Fruit fly (Drosophila melanogaster): ENCODE measurements around the gene CG12155.

CG12155 gene

DNA sequence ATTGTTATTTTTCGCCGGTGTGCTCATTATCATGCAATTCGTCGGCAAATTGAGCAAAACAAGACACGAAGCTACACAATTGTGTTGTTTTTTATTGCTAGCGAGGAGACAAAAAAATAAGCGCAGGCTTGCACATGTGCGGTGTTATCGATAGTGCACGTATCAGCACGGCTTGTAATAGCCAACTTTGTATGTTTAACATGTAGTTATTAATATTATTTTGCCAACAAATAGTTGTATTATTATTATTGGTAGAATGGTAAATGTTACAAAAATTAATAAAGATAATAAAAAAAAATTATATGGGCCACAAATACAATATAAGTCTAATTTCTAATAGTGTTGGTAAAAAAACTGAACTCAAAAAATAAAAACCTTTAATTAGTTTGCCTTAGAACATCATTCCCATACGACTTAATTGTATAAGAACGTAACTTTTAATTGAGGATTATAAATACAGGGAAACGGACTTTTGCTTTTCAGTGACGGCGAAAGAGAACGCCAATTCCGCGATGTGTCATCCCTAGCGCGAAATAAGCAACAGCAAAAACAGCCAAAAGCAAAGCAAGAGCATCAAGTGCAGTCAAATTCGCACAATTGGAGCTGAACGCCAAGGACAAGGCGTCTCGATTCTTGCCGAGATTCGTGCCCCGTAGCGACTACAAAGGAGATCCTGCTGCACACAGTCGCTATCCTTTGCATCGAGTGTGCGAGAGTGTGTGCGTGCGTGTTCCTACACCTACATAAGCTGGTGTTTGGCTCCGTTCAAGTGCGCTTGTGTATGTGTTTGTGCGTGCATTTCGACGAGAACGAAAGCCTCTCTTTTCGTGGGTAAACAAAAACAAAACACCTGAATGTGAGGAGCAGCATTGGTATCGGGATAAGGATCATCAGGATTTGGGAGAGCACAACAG is at the start of gene CG12155, which contains the start of gene NELF-B (continued):
- TF ChIP-seq sima (GFP tag; optimal IDR thresholded peaks at IDR 0.05) = no peak
- no peak for TF ChIP-seq emc (GFP tag; optimal IDR thresholded peaks at IDR 0.05)
- no peak for TF ChIP-seq CG5245 (GFP tag; optimal IDR thresholded peaks at IDR 0.05)
- TF ChIP-seq NK7.1 (GFP tag; optimal IDR thresholded peaks at IDR 0.05) = no peak
- no peak for TF ChIP-seq her (GFP tag; optimal IDR thresholded peaks at IDR 0.05)
- TF ChIP-seq salm (tag; optimal IDR thresholded peaks at IDR 0.05) = no peak
- no peak for TF ChIP-seq onecut (GFP tag; IDR thresholded peaks at IDR 0.05)
- no peak for TF ChIP-seq dan (GFP tag; IDR thresholded peaks at IDR 0.05)
- peak; percentile 29 for TF ChIP-seq shn (GFP tag; optimal IDR thresholded peaks at IDR 0.05)
- TF ChIP-seq jing (GFP tag; optimal IDR thresholded peaks at IDR 0.05) = no peak
- peak; percentile 66 for TF ChIP-seq sug (tag; optimal IDR thresholded peaks at IDR 0.05)
- TF ChIP-seq CG18262 (tag; optimal IDR thresholded peaks at IDR 0.05) = peak; percentile 69
- TF ChIP-seq ranshi (GFP tag; IDR thresholded peaks at IDR 0.05) = peak; percentile 22; the same call in 1 of the 2 replicates
- TF ChIP-seq sens (GFP tag) = no peak
- TF ChIP-seq ftz-f1 (GFP tag; optimal IDR thresholded peaks at IDR 0.05) = no peak
- TF ChIP-seq bowl (GFP tag; IDR thresholded peaks at IDR 0.05) = no peak
- no peak for TF ChIP-seq CG8089 (GFP tag; optimal IDR thresholded peaks at IDR 0.05)
- no peak for TF ChIP-seq eyg (GFP tag; optimal IDR thresholded peaks at IDR 0.05)
- peak; percentile 7 for TF ChIP-seq chn (GFP tag; optimal IDR thresholded peaks at IDR 0.05)
- no peak for TF ChIP-seq CG10321 (GFP tag; IDR thresholded peaks at IDR 0.05)
- no peak for TF ChIP-seq CG3163 (GFP tag; optimal IDR thresholded peaks at IDR 0.05)
- no peak for TF ChIP-seq ken (GFP tag; IDR thresholded peaks at IDR 0.05)
- no peak for TF ChIP-seq fru (optimal IDR thresholded peaks at IDR 0.05)
- no peak for TF ChIP-seq p53 (GFP tag; optimal IDR thresholded peaks at IDR 0.05)
- no peak for TF ChIP-seq CG11398 (GFP tag; optimal IDR thresholded peaks at IDR 0.05)
- no peak for TF ChIP-seq Hmx (GFP tag; optimal IDR thresholded peaks at IDR 0.05)
- peak; percentile 77 for TF ChIP-seq CoRest (tag; optimal IDR thresholded peaks at IDR 0.05)
- TF ChIP-seq hth (optimal IDR thresholded peaks at IDR 0.05) = no peak
- TF ChIP-seq Optix (GFP tag; IDR thresholded peaks at IDR 0.05) = no peak
- TF ChIP-seq ATbp (GFP tag; optimal IDR thresholded peaks at IDR 0.05) = no peak
- no peak for TF ChIP-seq MTF-1 (GFP tag; optimal IDR thresholded peaks at IDR 0.05; ENCODE audit: borderline replicate concordance)
- TF ChIP-seq wor (GFP tag; IDR thresholded peaks at IDR 0.05) = no peak
- TF ChIP-seq ewg (GFP tag; optimal IDR thresholded peaks at IDR 0.05) = peak; percentile 45
- TF ChIP-seq wdn (GFP tag; IDR thresholded peaks at IDR 0.05) = no peak
- no peak for TF ChIP-seq zf30C (GFP tag; optimal IDR thresholded peaks at IDR 0.05)
- peak in 1 of 2 experiments; percentile 1 for TF ChIP-seq insv (GFP tag; optimal IDR thresholded peaks at IDR 0.05)
- no peak for TF ChIP-seq jigr1 (GFP tag; IDR thresholded peaks at IDR 0.05)
- TF ChIP-seq nerfin-2 (GFP tag; IDR thresholded peaks at IDR 0.05; ENCODE audit: partially characterized antibody) = 0 out of 2 replicates have a peak, but pooled peaks have one; percentile 41
- no peak for TF ChIP-seq CG6683 (GFP tag; optimal IDR thresholded peaks at IDR 0.05)
- no peak for TF ChIP-seq gsb (GFP tag; IDR thresholded peaks at IDR 0.05)
- TF ChIP-seq CG6765 (GFP tag; optimal IDR thresholded peaks at IDR 0.05) = no peak
- TF ChIP-seq Lim3 (GFP tag; IDR thresholded peaks at IDR 0.05) = no peak
- no peak for TF ChIP-seq Jarid2 (GFP tag; optimal IDR thresholded peaks at IDR 0.05)
- no peak for TF ChIP-seq CG2199 (GFP tag; IDR thresholded peaks at IDR 0.05)
- peak; percentile 19 for TF ChIP-seq fd96Cb (tag; optimal IDR thresholded peaks at IDR 0.05)
- peak; percentile 4 for TF ChIP-seq bab2 (GFP tag; optimal IDR thresholded peaks at IDR 0.05)
- no peak for TF ChIP-seq crol (GFP tag; IDR thresholded peaks at IDR 0.05)
- no peak for TF ChIP-seq seq (GFP tag; IDR thresholded peaks at IDR 0.05)
- TF ChIP-seq vfl (GFP tag; optimal IDR thresholded peaks at IDR 0.05) = peak; percentile 0
- TF ChIP-seq CG15601 (tag; optimal IDR thresholded peaks at IDR 0.05) = no peak
- no peak for TF ChIP-seq HmgZ (tag; optimal IDR thresholded peaks at IDR 0.05)

Data from whole organism, embryonic.